Fruit fly (Drosophila melanogaster): ENCODE measurements around the gene ND-42.

The ND-42 gene

dm6 chr3R:22041625-22042282 is 14.2 kb downstream of the ND-42 start, which contains the start of gene how (continued):
- no peak for TF ChIP-seq CG32772 (GFP tag; IDR thresholded peaks at IDR 0.05)
- TF ChIP-seq chif (GFP tag; optimal IDR thresholded peaks at IDR 0.05), result peak in 1 of 2 experiments; percentile 45
- no peak for TF ChIP-seq Taf1 (GFP tag; IDR thresholded peaks at IDR 0.05)
- peak; percentile 91 for TF ChIP-seq MTF-1 (GFP tag; optimal IDR thresholded peaks at IDR 0.05; ENCODE audit: borderline replicate concordance)
- peak; percentile 91 for TF ChIP-seq CG3163 (GFP tag; optimal IDR thresholded peaks at IDR 0.05)
- TF ChIP-seq tap (tag; optimal IDR thresholded peaks at IDR 0.05), result no peak
- TF ChIP-seq Pdp1 (GFP tag; optimal IDR thresholded peaks at IDR 0.05), result peak; percentile 32 to 33
- no peak for TF ChIP-seq CG12071 (GFP tag; optimal IDR thresholded peaks at IDR 0.05)
- TF ChIP-seq Elba2 (GFP tag; optimal IDR thresholded peaks at IDR 0.05), result no peak
- peak; percentile 40 for TF ChIP-seq BEAF-32 (GFP tag; optimal IDR thresholded peaks at IDR 0.05)
- no peak for TF ChIP-seq CG11695 (GFP tag; IDR thresholded peaks at IDR 0.05)
- no peak for TF ChIP-seq CG15696 (tag; optimal IDR thresholded peaks at IDR 0.05)
- TF ChIP-seq CG5245 (GFP tag; optimal IDR thresholded peaks at IDR 0.05), result no peak
- peak; percentile 36 for TF ChIP-seq PHDP (tag; optimal IDR thresholded peaks at IDR 0.05)
- no peak for TF ChIP-seq CG4820 (GFP tag; optimal IDR thresholded peaks at IDR 0.05)
- TF ChIP-seq CG5180 (GFP tag; optimal IDR thresholded peaks at IDR 0.05), result no peak
- no peak for TF ChIP-seq CG3995 (GFP tag; optimal IDR thresholded peaks at IDR 0.05)
- TF ChIP-seq CG6254 (GFP tag; optimal IDR thresholded peaks at IDR 0.05), result peak; percentile 16
- peak; percentile 19 for TF ChIP-seq Atf-2 (GFP tag; optimal IDR thresholded peaks at IDR 0.05)
- no peak for TF ChIP-seq CG7928 (GFP tag; optimal IDR thresholded peaks at IDR 0.05)
- TF ChIP-seq CG34376 (GFP tag; optimal IDR thresholded peaks at IDR 0.05), result peak; percentile 11
- TF ChIP-seq trem (tag; optimal IDR thresholded peaks at IDR 0.05), result peak; percentile 60
- no peak for TF ChIP-seq CG5953 (GFP tag; IDR thresholded peaks at IDR 0.05)
- TF ChIP-seq ap (GFP tag; IDR thresholded peaks at IDR 0.05), result no peak
- peak; percentile 45 for TF ChIP-seq lilli (GFP tag; optimal IDR thresholded peaks at IDR 0.05)
- no peak for TF ChIP-seq ato (GFP tag; IDR thresholded peaks at IDR 0.05; ENCODE audit: partially characterized antibody)
- TF ChIP-seq schlank (tag; optimal IDR thresholded peaks at IDR 0.05), result no peak
- no peak for TF ChIP-seq CG32767 (GFP tag; IDR thresholded peaks at IDR 0.05)
- TF ChIP-seq fu2 (GFP tag; optimal IDR thresholded peaks at IDR 0.05), result peak; percentile 3
- peak; percentile 27 for TF ChIP-seq pho (GFP tag; optimal IDR thresholded peaks at IDR 0.05)
- no peak for TF ChIP-seq Deaf1 (tag; optimal IDR thresholded peaks at IDR 0.05)
- TF ChIP-seq NC2β (GFP tag; optimal IDR thresholded peaks at IDR 0.05), result peak; percentile 23
- no peak for TF ChIP-seq sima (GFP tag; optimal IDR thresholded peaks at IDR 0.05)
- TF ChIP-seq chn (GFP tag; optimal IDR thresholded peaks at IDR 0.05), result no peak
- no peak for TF ChIP-seq wek (GFP tag; optimal IDR thresholded peaks at IDR 0.05)
- TF ChIP-seq Stat92E (GFP tag; optimal IDR thresholded peaks at IDR 0.05), result no peak
- TF ChIP-seq CG17359 (tag; optimal IDR thresholded peaks at IDR 0.05), result no peak
- peak; percentile 43; the same call in 1 of the 2 replicates for TF ChIP-seq Scr (GFP tag; IDR thresholded peaks at IDR 0.05; ENCODE audit: partially characterized antibody)
- TF ChIP-seq CG11247 (GFP tag; IDR thresholded peaks at IDR 0.05), result no peak
- TF ChIP-seq eyg (GFP tag; optimal IDR thresholded peaks at IDR 0.05), result no peak
- TF ChIP-seq yki (optimal IDR thresholded peaks at IDR 0.05), result peak; percentile 97
- TF ChIP-seq pb (GFP tag; optimal IDR thresholded peaks at IDR 0.05), result peak; percentile 66
- no peak for TF ChIP-seq CG16779 (GFP tag; IDR thresholded peaks at IDR 0.05)
- TF ChIP-seq slou (GFP tag; optimal IDR thresholded peaks at IDR 0.05), result no peak
- no peak for TF ChIP-seq CG7963 (GFP tag; IDR thresholded peaks at IDR 0.05; ENCODE audit: partially characterized antibody)
- TF ChIP-seq BtbVII (GFP tag; optimal IDR thresholded peaks at IDR 0.05), result no peak
- peak; percentile 22 for TF ChIP-seq CG2678 (tag; optimal IDR thresholded peaks at IDR 0.05)
- TF ChIP-seq CG33213 (GFP tag; optimal IDR thresholded peaks at IDR 0.05), result no peak
- 0 out of 3 replicates have a peak, but pooled peaks have one; percentile 41 for TF ChIP-seq CG11456 (GFP tag; IDR thresholded peaks at IDR 0.05)
- no peak for TF ChIP-seq CG7271 (tag; optimal IDR thresholded peaks at IDR 0.05)

Data from whole organism, embryonic.